Worm (Caenorhabditis elegans): ENCODE data around the gene T14B4.8.

- TF ChIP-seq him-1 (tag; optimal IDR thresholded peaks at IDR 0.05) (no peak), dao-5 (tag; optimal IDR thresholded peaks at IDR 0.05) (no peak)
Observed at ce11 chrII:6754671-6755224, 25.6 kb upstream of the T14B4.8 start, which contains the start of the genes srx-95 and fis-1.

Measured in whole organism, L4/young adult.